Worm (Caenorhabditis elegans) whole organism, young adult: ENCODE measurements around the gene T05C12.1.
A peak's percentile ranks its signal among the peaks of the same experiment; 100 is the strongest.

ENCODE experiments used
- B0336.3 ChIP-seq: fragments of 200-800 bp; sonication (Bioruptor generic); IDR thresholded peaks from 2 replicates; pipeline ENCODE4 v1.3.6; 2022; ENCODE audit warnings: missing genetic modification characterization, missing compliant biosample characterization
- C06A6.2 ChIP-seq: fragments of 200-800 bp; sonication (Bioruptor generic); conservative IDR thresholded peaks from 2 replicates; pipeline ENCODE4 v1.3.6; 2022; ENCODE audit warnings: missing genetic modification characterization, missing compliant biosample characterization
- F55B11.4 ChIP-seq: sonication (generic microtip); optimal IDR thresholded peaks from 2 replicates; lab custom pipeline; 2016; ENCODE audit warnings: missing compliant biosample characterization, missing genetic modification characterization, borderline replicate concordance; ENCODE audit not compliant: insufficient read depth
- T07F8.4 ChIP-seq: sonication (generic microtip); optimal IDR thresholded peaks from 2 replicates; lab custom pipeline; 2016; ENCODE audit warnings: mild to moderate bottlenecking, missing genetic modification characterization, moderate library complexity, missing compliant biosample characterization
- aptf-3 ChIP-seq: fragments of 200-800 bp; sonication (Bioruptor generic); IDR thresholded peaks from 2 replicates; pipeline ENCODE4 v1.3.6; 2022; ENCODE audit warnings: missing genetic modification characterization, missing compliant biosample characterization
- ceh-40 ChIP-seq: fragments of 200-800 bp; sonication (Bioruptor generic); IDR thresholded peaks from 2 replicates; pipeline ENCODE4 v1.3.6; 2022; ENCODE audit warnings: missing genetic modification characterization, missing compliant biosample characterization
- ceh-79 ChIP-seq: sonication (generic microtip); optimal IDR thresholded peaks from 2 replicates; lab custom pipeline; 2017; ENCODE audit warnings: mild to moderate bottlenecking, missing genetic modification characterization, missing compliant biosample characterization
- die-1 ChIP-seq: sonication (generic microtip); optimal IDR thresholded peaks from 2 replicates; lab custom pipeline; 2016; ENCODE audit warnings: missing genotype, mild to moderate bottlenecking, missing genetic modification characterization, missing compliant biosample characterization
- him-1 ChIP-seq: sonication (generic microtip); optimal IDR thresholded peaks from 2 replicates; lab custom pipeline; 2016; ENCODE audit warnings: missing genotype, missing genetic modification reagents, missing genetic modification characterization, missing compliant biosample characterization
- hsf-1 ChIP-seq: fragments of 200-800 bp; sonication (Bioruptor generic); IDR thresholded peaks from 2 replicates; pipeline ENCODE4 v1.3.6; 2022; ENCODE audit warnings: missing genetic modification reagents, missing genetic modification characterization, missing compliant biosample characterization
- lag-1 ChIP-seq: fragments of 200-800 bp; sonication (Bioruptor generic); IDR thresholded peaks from 2 replicates; pipeline ENCODE4 v1.3.6; 2022; ENCODE audit warnings: missing genetic modification reagents, missing genetic modification characterization, missing compliant biosample characterization
- let-526 ChIP-seq: fragments of 200-800 bp; sonication (Bioruptor generic); IDR thresholded peaks from 2 replicates; pipeline ENCODE4 v1.3.6; 2022; ENCODE audit warnings: missing genetic modification reagents, missing genetic modification characterization, missing compliant biosample characterization
- lin-40 ChIP-seq: sonication (generic microtip); optimal IDR thresholded peaks from 2 replicates; lab custom pipeline; 2016; ENCODE audit warnings: missing genetic modification characterization, mild to moderate bottlenecking, missing compliant biosample characterization, missing genotype, missing genetic modification reagents
- lsl-1 ChIP-seq: fragments of 200-800 bp; sonication (Bioruptor generic); optimal IDR thresholded peaks from 2 replicates; lab custom pipeline; 2018; ENCODE audit warnings: mild to moderate bottlenecking, missing genetic modification characterization, moderate library complexity, missing compliant biosample characterization
- madf-10 ChIP-seq: sonication (generic microtip); optimal IDR thresholded peaks from 2 replicates; lab custom pipeline; 2016; ENCODE audit warnings: mild to moderate bottlenecking, missing genetic modification characterization, missing compliant biosample characterization
- madf-6 ChIP-seq: fragments of 200-800 bp; sonication (Bioruptor generic); IDR thresholded peaks from 2 replicates; pipeline ENCODE4 v1.3.6; 2022; ENCODE audit warnings: missing genetic modification reagents, missing genetic modification characterization, missing compliant biosample characterization
- mcd-1 ChIP-seq: fragments of 200-800 bp; sonication (Bioruptor generic); IDR thresholded peaks from 2 replicates; pipeline ENCODE4 v1.3.6; 2022; ENCODE audit warnings: missing genetic modification reagents, missing genetic modification characterization, missing compliant biosample characterization
- mel-28 ChIP-seq: sonication (generic microtip); optimal IDR thresholded peaks from 2 replicates; lab custom pipeline; 2016; ENCODE audit warnings: borderline replicate concordance, mild to moderate bottlenecking, missing genetic modification characterization, missing compliant biosample characterization
- mxl-1 ChIP-seq: sonication (generic microtip); optimal IDR thresholded peaks from 2 replicates; lab custom pipeline; 2016; ENCODE audit warnings: missing genetic modification characterization, missing compliant biosample characterization
- nfyb-1 ChIP-seq: fragments of 200-800 bp; sonication (Bioruptor generic); IDR thresholded peaks from 2 replicates; pipeline ENCODE4 v1.3.6; 2022; ENCODE audit warnings: missing genetic modification reagents, missing genetic modification characterization, missing compliant biosample characterization
- rpc-1 ChIP-seq, 2 experiments: fragments of 150-350 bp in 1 of 2; sonication (generic microtip) in 1 of 2; optimal IDR thresholded peaks; 2 replicates each; lab custom pipeline; 2014 to 2018; ENCODE audit warnings: missing biosample characterization in 1 of 2, missing genetic modification characterization in 1 of 2, missing genetic modification reagents in 1 of 2, missing genotype in 1 of 2
- sdz-38 ChIP-seq: sonication (generic microtip); optimal IDR thresholded peaks from 2 replicates; lab custom pipeline; 2016; ENCODE audit warnings: missing genotype, missing genetic modification characterization, missing compliant biosample characterization
- sea-2 ChIP-seq: fragments of 200-800 bp; sonication (Bioruptor generic); IDR thresholded peaks from 2 replicates; pipeline ENCODE4 v1.3.6; 2022; ENCODE audit warnings: missing genetic modification characterization, missing compliant biosample characterization
- snpc-3.4 ChIP-seq: sonication (generic microtip); optimal IDR thresholded peaks from 2 replicates; lab custom pipeline; 2017; ENCODE audit warnings: missing genetic modification characterization, mild to moderate bottlenecking, missing compliant biosample characterization, antibody characterized with exemption, moderate library complexity, missing genotype, missing genetic modification reagents
- unc-130 ChIP-seq: sonication (generic microtip); optimal IDR thresholded peaks from 2 replicates; lab custom pipeline; 2016; ENCODE audit warnings: missing genetic modification reagents, missing genetic modification characterization, missing compliant biosample characterization
- ztf-6 ChIP-seq: fragments of 200-800 bp; sonication (Bioruptor generic); IDR thresholded peaks from 2 replicates; pipeline ENCODE4 v1.3.6; 2022; ENCODE audit warnings: missing genetic modification reagents, missing genetic modification characterization, missing compliant biosample characterization

T05C12.1 gene

DNA sequence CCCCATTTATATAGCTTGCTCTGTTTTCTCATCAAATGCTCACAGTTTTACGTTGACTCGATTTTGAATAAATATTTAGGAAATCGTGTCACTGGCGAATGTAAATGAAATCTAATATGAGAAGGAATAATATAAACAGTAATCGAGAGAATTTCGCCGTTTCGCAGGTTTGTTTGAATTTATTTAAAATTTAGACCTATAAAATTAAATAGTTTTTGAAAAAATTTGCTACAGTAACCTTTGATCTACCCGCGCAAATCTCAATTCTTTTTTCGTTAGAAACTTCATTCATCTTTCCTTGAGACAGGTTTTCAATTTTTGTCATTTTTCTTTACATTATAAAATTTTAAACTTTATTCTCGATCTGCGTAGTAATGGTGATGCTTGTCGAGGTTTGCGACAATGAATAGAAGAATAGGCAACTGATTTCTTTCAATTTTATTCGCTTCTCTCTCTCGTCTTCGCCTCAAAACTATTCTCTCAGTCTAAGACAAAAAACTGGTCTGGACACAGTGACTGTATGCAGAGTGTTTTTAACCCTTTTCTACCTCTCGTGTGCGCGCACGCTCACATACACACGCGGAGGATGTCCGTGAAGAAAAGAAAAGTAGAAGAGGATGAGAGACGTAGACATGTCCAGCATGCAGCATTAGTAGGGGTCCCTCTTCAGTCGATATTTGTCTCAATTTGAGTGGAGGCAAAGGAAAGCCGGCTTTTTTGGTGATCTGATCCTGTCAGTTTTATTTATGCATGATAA is 49.0 kb downstream of the T05C12.1 start, which contains the start of gene dab-1 (continued):
- no peak for TF ChIP-seq him-1 (tag; lab: Kevin White, UChicago)
- no peak for TF ChIP-seq ztf-6 (GFP tag; lab: Robert Waterston, UW)
- no peak for TF ChIP-seq snpc-3.4 (tag; lab: Kevin White, UChicago)
- TF ChIP-seq T07F8.4 (tag; lab: Kevin White, UChicago): no peak
- TF ChIP-seq let-526 (GFP tag; lab: Robert Waterston, UW): no peak
- TF ChIP-seq mcd-1: no peak
- TF ChIP-seq nfyb-1 (GFP tag; lab: Robert Waterston, UW): no peak
- TF ChIP-seq die-1 (tag; lab: Kevin White, UChicago): no peak
- TF ChIP-seq B0336.3 (GFP tag; lab: Robert Waterston, UW): no peak
- no peak for TF ChIP-seq lin-40 (tag; lab: Kevin White, UChicago)
- TF ChIP-seq hsf-1: no peak
- no peak for TF ChIP-seq lag-1 (GFP tag; lab: Robert Waterston, UW)
- peak; percentile 72 for TF ChIP-seq lsl-1 (GFP tag; lab: Kevin White, UChicago)
- no peak for TF ChIP-seq unc-130 (GFP tag; lab: Kevin White, UChicago)
- TF ChIP-seq rpc-1 (optimal IDR thresholded peaks at IDR 0.05; lab: Kevin White, UChicago): no peak
- no peak for TF ChIP-seq rpc-1 (tag; optimal IDR thresholded peaks at IDR 0.05; lab: Kevin White, UChicago)
- TF ChIP-seq ceh-79: no peak
- no peak for TF ChIP-seq sea-2 (GFP tag; lab: Robert Waterston, UW)
- TF ChIP-seq C06A6.2 (GFP tag; lab: Robert Waterston, UW): no peak

- peak; percentile 33; the same call in 1 of the 2 replicates for TF ChIP-seq aptf-3 (GFP tag; lab: Robert Waterston, UW)
- TF ChIP-seq die-1 (tag; lab: Kevin White, UChicago): no peak
- TF ChIP-seq ceh-40: no peak
- TF ChIP-seq, all 124 proteins: peak for 1
Measured at ce11 chrII:8223422-8223821, 49.9 kb downstream of the T05C12.1 start.

DNA sequence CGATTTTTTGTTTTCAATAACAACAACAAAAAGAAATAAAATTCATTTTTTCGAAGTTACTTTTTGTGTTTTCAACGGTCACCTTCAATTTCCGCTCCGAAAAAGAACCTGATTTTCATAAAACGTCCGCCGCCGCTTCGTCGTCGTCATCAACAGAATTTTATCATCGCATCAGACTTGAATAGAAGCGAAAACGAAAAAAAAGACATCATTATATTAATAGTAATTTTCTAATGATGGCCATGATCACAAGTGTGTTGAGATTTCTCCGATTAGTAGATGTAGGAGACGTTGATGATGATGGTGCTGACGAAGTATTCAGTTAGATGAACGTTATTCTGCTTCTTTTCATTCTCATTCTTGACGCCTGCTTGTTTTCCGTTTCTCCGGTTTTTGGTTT is 50.5 kb downstream of the T05C12.1 start:
- no peak for TF ChIP-seq F55B11.4 (tag; lab: Kevin White, UChicago)
- no peak for TF ChIP-seq mel-28 (tag; lab: Kevin White, UChicago)
- no peak for TF ChIP-seq sdz-38 (tag; lab: Kevin White, UChicago)
- TF ChIP-seq madf-10: no peak
- TF ChIP-seq mxl-1 (tag; lab: Kevin White, UChicago): no peak
- no peak for TF ChIP-seq madf-6
- no peak for TF ChIP-seq ceh-79
- TF ChIP-seq, all 124 proteins: peak for 0
